Worm (Caenorhabditis elegans) whole organism, mixed stage, embryonic: ENCODE data around the gene str-115.

ENCODE experiments used
- M03D4.4 ChIP-seq: sonication (generic microtip); optimal IDR thresholded peaks from 2 replicates; lab custom pipeline; 2017; ENCODE audit warnings: mild to moderate bottlenecking, missing genetic modification characterization, missing compliant biosample characterization
- bed-3 ChIP-seq: fragments of 200-800 bp; sonication (Bioruptor generic); optimal IDR thresholded peaks from 3 replicates; lab custom pipeline; 2018; ENCODE audit warnings: mild to moderate bottlenecking, missing genetic modification characterization, moderate library complexity, missing compliant biosample characterization
- ceh-39 ChIP-seq: fragments of 150-350 bp; optimal IDR thresholded peaks from 2 replicates; lab custom pipeline; 2014; ENCODE audit warnings: missing biosample characterization, missing genetic modification characterization
- ceh-83 ChIP-seq: fragments of 200-800 bp; sonication (Bioruptor generic); optimal IDR thresholded peaks from 2 replicates; lab custom pipeline; 2018; ENCODE audit warnings: mild to moderate bottlenecking, missing genetic modification characterization, missing compliant biosample characterization
- ces-1 ChIP-seq: fragments of 150-350 bp; optimal IDR thresholded peaks from 2 replicates; lab custom pipeline; 2014; ENCODE audit warnings: missing biosample characterization, missing genetic modification reagents, missing genetic modification characterization
- cnd-1 ChIP-seq: fragments of 200-800 bp; sonication (Bioruptor generic); optimal IDR thresholded peaks from 2 replicates; lab custom pipeline; 2018; ENCODE audit warnings: mild to moderate bottlenecking, missing genetic modification characterization, missing compliant biosample characterization
- drap-1 ChIP-seq: fragments of 200-800 bp; sonication (Bioruptor generic); optimal IDR thresholded peaks from 3 replicates; lab custom pipeline; 2018; ENCODE audit warnings: mild to moderate bottlenecking, missing genetic modification characterization, missing compliant biosample characterization
- elt-1 ChIP-seq: sonication (generic microtip); optimal IDR thresholded peaks from 2 replicates; lab custom pipeline; 2017; ENCODE audit warnings: missing genetic modification characterization, mild to moderate bottlenecking, missing compliant biosample characterization, antibody characterized with exemption, moderate library complexity, borderline replicate concordance; ENCODE audit not compliant: insufficient read depth
- elt-3 ChIP-seq: fragments of 150-350 bp; optimal IDR thresholded peaks from 2 replicates; lab custom pipeline; 2014; ENCODE audit warnings: missing biosample characterization, missing genetic modification characterization
- flh-1 ChIP-seq: fragments of 200-800 bp; sonication (Bioruptor generic); optimal IDR thresholded peaks from 2 replicates; lab custom pipeline; 2018; ENCODE audit warnings: mild to moderate bottlenecking, missing genetic modification characterization, moderate library complexity, missing compliant biosample characterization
- ham-2 ChIP-seq: fragments of 200-800 bp; sonication (Bioruptor generic); optimal IDR thresholded peaks from 2 replicates; lab custom pipeline; 2018; ENCODE audit warnings: mild to moderate bottlenecking, missing genetic modification characterization, missing compliant biosample characterization
- hlh-1 ChIP-seq: fragments of 150-350 bp; optimal IDR thresholded peaks from 2 replicates; lab custom pipeline; 2014; ENCODE audit warnings: missing biosample characterization, missing genetic modification reagents, missing genetic modification characterization
- lin-13 ChIP-seq: fragments of 150-350 bp; optimal IDR thresholded peaks from 2 replicates; lab custom pipeline; 2014; ENCODE audit warnings: missing biosample characterization, missing genetic modification characterization
- lin-32 ChIP-seq: fragments of 200-800 bp; sonication (Bioruptor generic); optimal IDR thresholded peaks from 2 replicates; lab custom pipeline; 2018; ENCODE audit warnings: mild to moderate bottlenecking, missing genetic modification characterization, missing compliant biosample characterization
- lsy-2 ChIP-seq: fragments of 150-350 bp; optimal IDR thresholded peaks from 2 replicates; lab custom pipeline; 2014; ENCODE audit warnings: missing biosample characterization, missing genetic modification characterization
- mab-5 ChIP-seq: fragments of 150-350 bp; optimal IDR thresholded peaks from 2 replicates; lab custom pipeline; 2014; ENCODE audit warnings: missing biosample characterization, missing genetic modification characterization
- mep-1 ChIP-seq: fragments of 150-350 bp; optimal IDR thresholded peaks from 2 replicates; lab custom pipeline; 2017; ENCODE audit warnings: missing biosample characterization, missing genetic modification reagents, missing genetic modification characterization, inconsistent platforms
- nhr-12 ChIP-seq: fragments of 150-350 bp; optimal IDR thresholded peaks from 2 replicates; lab custom pipeline; 2014; ENCODE audit warnings: missing biosample characterization, missing genetic modification characterization
- nhr-2 ChIP-seq: fragments of 150-350 bp; optimal IDR thresholded peaks from 2 replicates; lab custom pipeline; 2014; ENCODE audit warnings: missing biosample characterization, missing genetic modification characterization
- nhr-237 ChIP-seq: fragments of 150-350 bp; optimal IDR thresholded peaks from 2 replicates; lab custom pipeline; 2014; ENCODE audit warnings: missing biosample characterization, missing genetic modification characterization
- nhr-28 ChIP-seq: fragments of 150-350 bp; optimal IDR thresholded peaks from 2 replicates; lab custom pipeline; 2014; ENCODE audit warnings: missing biosample characterization, missing genetic modification characterization
- nhr-76 ChIP-seq: sonication (generic microtip); optimal IDR thresholded peaks from 2 replicates; lab custom pipeline; 2017; ENCODE audit warnings: missing biosample characterization, missing genetic modification characterization
- pha-4 ChIP-seq: fragments of 150-350 bp; optimal IDR thresholded peaks from 2 replicates; lab custom pipeline; 2018; ENCODE audit warnings: missing biosample characterization, missing genetic modification reagents, missing genetic modification characterization
- sem-2 ChIP-seq: fragments of 200-800 bp; sonication (Bioruptor generic); optimal IDR thresholded peaks from 2 replicates; lab custom pipeline; 2018; ENCODE audit warnings: mild to moderate bottlenecking, missing genetic modification characterization, missing compliant biosample characterization
- snpc-4 ChIP-seq: fragments of 150-350 bp; optimal IDR thresholded peaks from 2 replicates; lab custom pipeline; 2014; ENCODE audit warnings: missing biosample characterization, missing genetic modification characterization
- tbx-8 ChIP-seq: fragments of 200-800 bp; sonication (Bioruptor generic); optimal IDR thresholded peaks from 2 replicates; lab custom pipeline; 2018; ENCODE audit warnings: mild to moderate bottlenecking, missing genetic modification characterization, moderate library complexity, missing compliant biosample characterization
- unc-120 ChIP-seq: sonication (generic microtip); optimal IDR thresholded peaks from 2 replicates; lab custom pipeline; 2017; ENCODE audit warnings: missing genetic modification characterization, missing compliant biosample characterization; ENCODE audit not compliant: poor library complexity, severe bottlenecking
- unc-39 ChIP-seq: fragments of 150-350 bp; optimal IDR thresholded peaks from 2 replicates; lab custom pipeline; 2014; ENCODE audit warnings: missing biosample characterization, missing genetic modification characterization
- unc-62 ChIP-seq: fragments of 150-350 bp; optimal IDR thresholded peaks from 2 replicates; lab custom pipeline; 2014; ENCODE audit warnings: missing biosample characterization, missing genetic modification reagents, missing genetic modification characterization
- zip-8 ChIP-seq: fragments of 150-350 bp; optimal IDR thresholded peaks from 2 replicates; lab custom pipeline; 2014; ENCODE audit warnings: missing biosample characterization, missing genetic modification characterization
- ztf-11 ChIP-seq: fragments of 150-350 bp; optimal IDR thresholded peaks from 2 replicates; lab custom pipeline; 2014; ENCODE audit warnings: missing biosample characterization, missing genetic modification characterization

The str-115 gene

ce11 chrV:11307781-11308180 is 38.9 kb downstream of the str-115 start:
- peak; percentile 1 for TF ChIP-seq hlh-1 (tag; lab: Kevin White, UChicago)
- no peak for TF ChIP-seq elt-1 (tag; lab: Kevin White, UChicago)
- TF ChIP-seq mab-5 (tag; lab: Kevin White, UChicago): peak; percentile 72
- no peak for TF ChIP-seq elt-3
- peak; percentile 87 for TF ChIP-seq unc-120 (tag; lab: Kevin White, UChicago)
- TF ChIP-seq zip-8 (tag; lab: Kevin White, UChicago): no peak
- TF ChIP-seq unc-62 (GFP tag; lab: Kevin White, UChicago): peak; percentile 98
- TF ChIP-seq, all 35 proteins: peak for 4

ce11 chrV:11308346-11308745 is 39.5 kb downstream of the str-115 start, which contains the start of gene snf-11:
Gene snf-11 (minus strand): TSS chrV:11308446.
- TF ChIP-seq nhr-12 (tag; lab: Kevin White, UChicago): no peak
- TF ChIP-seq, all 35 proteins: peak for 0

- no peak for TF ChIP-seq drap-1 (GFP tag; lab: Kevin White, UChicago)
- TF ChIP-seq unc-62 (GFP tag; lab: Kevin White, UChicago): peak; percentile 79
- TF ChIP-seq hlh-1 (tag; lab: Kevin White, UChicago): peak; percentile 64
- TF ChIP-seq lin-32 (GFP tag; lab: Kevin White, UChicago): no peak
- peak; percentile 66 for TF ChIP-seq unc-120 (tag; lab: Kevin White, UChicago)
Observed at ce11 chrV:11308915-11309314, 40.0 kb downstream of the str-115 start.

ce11 chrV:11311013-11311472 is 42.2 kb downstream of the str-115 start, which contains the start of gene T03F7.7:
Gene T03F7.7 (plus strand): TSS chrV:11311422.
- TF ChIP-seq lin-13 (tag; lab: Kevin White, UChicago) (no peak), unc-120 (tag; lab: Kevin White, UChicago) (no peak), M03D4.4 (tag; lab: Kevin White, UChicago) (no peak), lin-32 (GFP tag; lab: Kevin White, UChicago) (no peak), cnd-1 (no peak), lsy-2 (tag; lab: Kevin White, UChicago) (no peak), zip-8 (tag; lab: Kevin White, UChicago) (no peak), ceh-39 (tag; lab: Kevin White, UChicago) (no peak), tbx-8 (GFP tag; lab: Kevin White, UChicago) (no peak), nhr-76 (no peak), nhr-237 (tag; lab: Kevin White, UChicago) (no peak), bed-3 (no peak), ces-1 (GFP tag; lab: Kevin White, UChicago) (no peak), drap-1 (GFP tag; lab: Kevin White, UChicago) (no peak), unc-62 (GFP tag; lab: Kevin White, UChicago) (no peak), nhr-2 (tag; lab: Kevin White, UChicago) (no peak), snpc-4 (tag; lab: Kevin White, UChicago) (no peak), unc-39 (tag; lab: Kevin White, UChicago) (no peak), ztf-11 (no peak)
- TF ChIP-seq, all 35 proteins: peak for 0

ce11 chrV:11312904-11313303 is 44.0 kb downstream of the str-115 start:
- TF ChIP-seq ham-2 (GFP tag; lab: Kevin White, UChicago): no peak
- TF ChIP-seq lsy-2 (tag; lab: Kevin White, UChicago): no peak
- no peak for TF ChIP-seq tbx-8 (GFP tag; lab: Kevin White, UChicago)
- no peak for TF ChIP-seq unc-39 (tag; lab: Kevin White, UChicago)
- no peak for TF ChIP-seq flh-1 (GFP tag; lab: Kevin White, UChicago)
- TF ChIP-seq sem-2 (GFP tag; lab: Kevin White, UChicago): no peak
- no peak for TF ChIP-seq ces-1 (GFP tag; lab: Kevin White, UChicago)
- no peak for TF ChIP-seq drap-1 (GFP tag; lab: Kevin White, UChicago)
- no peak for TF ChIP-seq unc-120 (tag; lab: Kevin White, UChicago)
- no peak for TF ChIP-seq lin-32 (GFP tag; lab: Kevin White, UChicago)
- no peak for TF ChIP-seq ceh-83 (GFP tag; lab: Kevin White, UChicago)
- no peak for TF ChIP-seq pha-4
- TF ChIP-seq mep-1: no peak
- TF ChIP-seq elt-1 (tag; lab: Kevin White, UChicago): no peak
- no peak for TF ChIP-seq ztf-11
- no peak for TF ChIP-seq nhr-28 (tag; lab: Kevin White, UChicago)
- TF ChIP-seq M03D4.4 (tag; lab: Kevin White, UChicago): no peak
- no peak for TF ChIP-seq snpc-4 (tag; lab: Kevin White, UChicago)
